Worm (Caenorhabditis elegans) whole organism, late embryonic: Measurements from ENCODE around the gene nspg-13.
A peak's percentile ranks its signal among the peaks of the same experiment; 100 is the strongest.

Experiments used
- C08G9.2 ChIP-seq: sonication (generic microtip); optimal IDR thresholded peaks from 2 replicates; lab custom pipeline; 2016; ENCODE audit warnings: mild to moderate bottlenecking, missing genetic modification characterization, moderate library complexity, missing compliant biosample characterization
- F13H6.1 ChIP-seq: sonication (generic microtip); optimal IDR thresholded peaks from 2 replicates; lab custom pipeline; 2016; ENCODE audit warnings: missing genetic modification characterization, missing compliant biosample characterization
- ceh-19 ChIP-seq: fragments of 200-800 bp; sonication (Bioruptor generic); optimal IDR thresholded peaks from 2 replicates; lab custom pipeline; 2018; ENCODE audit warnings: mild to moderate bottlenecking, missing genetic modification characterization, missing compliant biosample characterization
- ceh-2 ChIP-seq: sonication (generic microtip); optimal IDR thresholded peaks from 2 replicates; lab custom pipeline; 2016; ENCODE audit warnings: missing genotype, missing genetic modification characterization, missing compliant biosample characterization
- ceh-22 ChIP-seq: sonication (generic microtip); optimal IDR thresholded peaks from 2 replicates; lab custom pipeline; 2017; ENCODE audit warnings: missing biosample characterization, missing genetic modification characterization
- ceh-31 ChIP-seq: sonication (generic microtip); optimal IDR thresholded peaks from 2 replicates; lab custom pipeline; 2016; ENCODE audit warnings: missing genetic modification characterization, missing compliant biosample characterization
- ceh-34 ChIP-seq: sonication (generic microtip); optimal IDR thresholded peaks from 2 replicates; lab custom pipeline; 2016; ENCODE audit warnings: mild to moderate bottlenecking, missing genetic modification characterization, missing compliant biosample characterization
- ceh-45 ChIP-seq: fragments of 200-800 bp; sonication (Bioruptor generic); IDR thresholded peaks from 2 replicates; pipeline ENCODE4 v1.3.6; 2022; ENCODE audit warnings: missing genetic modification reagents, missing genetic modification characterization, missing compliant biosample characterization
- che-1 ChIP-seq: sonication (generic microtip); optimal IDR thresholded peaks from 2 replicates; lab custom pipeline; 2016; ENCODE audit warnings: mild to moderate bottlenecking, missing genetic modification characterization, missing compliant biosample characterization
- elt-2 ChIP-seq: sonication (generic microtip); optimal IDR thresholded peaks from 2 replicates; lab custom pipeline; 2016; ENCODE audit warnings: missing genetic modification reagents, missing genetic modification characterization, missing compliant biosample characterization
- elt-4 ChIP-seq: sonication (generic microtip); optimal IDR thresholded peaks from 2 replicates; lab custom pipeline; 2016; ENCODE audit warnings: missing genetic modification characterization, missing compliant biosample characterization
- ets-4 ChIP-seq: sonication (generic microtip); optimal IDR thresholded peaks from 2 replicates; lab custom pipeline; 2016; ENCODE audit warnings: missing genetic modification characterization, missing compliant biosample characterization
- eyg-1 ChIP-seq: sonication (generic microtip); optimal IDR thresholded peaks from 2 replicates; lab custom pipeline; 2016; ENCODE audit warnings: missing genotype, missing genetic modification characterization, missing compliant biosample characterization
- fkh-6 ChIP-seq: sonication (generic microtip); optimal IDR thresholded peaks from 2 replicates; lab custom pipeline; 2016; ENCODE audit warnings: missing genetic modification characterization, missing compliant biosample characterization
- gmeb-2 ChIP-seq: sonication (generic microtip); optimal IDR thresholded peaks from 2 replicates; lab custom pipeline; 2016; ENCODE audit warnings: missing genetic modification characterization, inconsistent platforms, missing compliant biosample characterization
- hlh-15 ChIP-seq: sonication (generic microtip); optimal IDR thresholded peaks from 2 replicates; lab custom pipeline; 2016; ENCODE audit warnings: missing genetic modification characterization, missing compliant biosample characterization
- hlh-30 ChIP-seq: sonication (generic microtip); optimal IDR thresholded peaks from 2 replicates; lab custom pipeline; 2017; ENCODE audit warnings: antibody characterized with exemption, missing genetic modification characterization, missing compliant biosample characterization; ENCODE audit not compliant: insufficient read depth
- hlh-6 ChIP-seq: sonication (generic microtip); optimal IDR thresholded peaks from 2 replicates; lab custom pipeline; 2016; ENCODE audit warnings: missing genotype, missing genetic modification characterization, missing compliant biosample characterization
- hlh-8 ChIP-seq: sonication (generic microtip); optimal IDR thresholded peaks from 2 replicates; lab custom pipeline; 2016; ENCODE audit warnings: missing genotype, missing genetic modification characterization, missing compliant biosample characterization
- lim-6 ChIP-seq: sonication (generic microtip); optimal IDR thresholded peaks from 2 replicates; lab custom pipeline; 2016; ENCODE audit warnings: missing genetic modification characterization, missing compliant biosample characterization
- madf-2 ChIP-seq: sonication (generic microtip); optimal IDR thresholded peaks from 2 replicates; lab custom pipeline; 2017; ENCODE audit warnings: missing genetic modification characterization, missing compliant biosample characterization
- mec-3 ChIP-seq: sonication (generic microtip); optimal IDR thresholded peaks from 2 replicates; lab custom pipeline; 2016; ENCODE audit warnings: borderline replicate concordance, missing genetic modification characterization, missing compliant biosample characterization
- nfya-1 ChIP-seq: sonication (generic microtip); optimal IDR thresholded peaks from 2 replicates; lab custom pipeline; 2017; ENCODE audit warnings: missing genetic modification characterization, mild to moderate bottlenecking, missing compliant biosample characterization, antibody characterized with exemption, moderate library complexity
- nhr-11 ChIP-seq: fragments of 150-350 bp; optimal IDR thresholded peaks from 2 replicates; lab custom pipeline; 2014; ENCODE audit warnings: missing biosample characterization, missing genetic modification characterization
- npax-4 ChIP-seq: sonication (generic microtip); optimal IDR thresholded peaks from 2 replicates; lab custom pipeline; 2016; ENCODE audit warnings: missing genetic modification characterization, missing compliant biosample characterization
- pat-9 ChIP-seq: fragments of 200-800 bp; sonication (Bioruptor generic); optimal IDR thresholded peaks from 2 replicates; lab custom pipeline; 2018; ENCODE audit warnings: mild to moderate bottlenecking, missing genetic modification characterization, moderate library complexity, missing compliant biosample characterization
- pros-1 ChIP-seq: fragments of 150-350 bp; optimal IDR thresholded peaks from 2 replicates; lab custom pipeline; 2014; ENCODE audit warnings: missing biosample characterization, missing genetic modification reagents, missing genetic modification characterization
- ref-2 ChIP-seq: sonication (generic microtip); optimal IDR thresholded peaks from 2 replicates; lab custom pipeline; 2016; ENCODE audit warnings: missing genetic modification characterization, missing compliant biosample characterization
- rnt-1 ChIP-seq: sonication (generic microtip); optimal IDR thresholded peaks from 2 replicates; lab custom pipeline; 2016; ENCODE audit warnings: missing genetic modification characterization, missing compliant biosample characterization
- sdc-2 ChIP-seq: sonication (generic microtip); optimal IDR thresholded peaks from 2 replicates; lab custom pipeline; 2016; ENCODE audit warnings: missing genotype, missing genetic modification characterization, missing compliant biosample characterization
- sox-2 ChIP-seq: fragments of 200-800 bp; sonication (Bioruptor generic); IDR thresholded peaks from 2 replicates; pipeline ENCODE4 v1.3.6; 2022; ENCODE audit warnings: missing genetic modification reagents, missing genetic modification characterization, missing compliant biosample characterization
- syd-9 ChIP-seq: sonication (generic microtip); optimal IDR thresholded peaks from 2 replicates; lab custom pipeline; 2016; ENCODE audit warnings: mild to moderate bottlenecking, missing genetic modification characterization, moderate library complexity, missing compliant biosample characterization
- tbx-2 ChIP-seq: sonication (generic microtip); optimal IDR thresholded peaks from 2 replicates; lab custom pipeline; 2016; ENCODE audit warnings: missing genetic modification characterization, missing compliant biosample characterization
- tbx-7 ChIP-seq: sonication (generic microtip); optimal IDR thresholded peaks from 2 replicates; lab custom pipeline; 2016; ENCODE audit warnings: missing genotype, missing genetic modification characterization, missing compliant biosample characterization
- ttx-3 ChIP-seq: sonication (generic microtip); optimal IDR thresholded peaks from 2 replicates; lab custom pipeline; 2016; ENCODE audit warnings: missing genetic modification reagents, missing genetic modification characterization, missing compliant biosample characterization
- unc-42 ChIP-seq: sonication (generic microtip); optimal IDR thresholded peaks from 2 replicates; lab custom pipeline; 2016; ENCODE audit warnings: missing genotype, missing genetic modification characterization, missing compliant biosample characterization
- unc-55 ChIP-seq: sonication (generic microtip); optimal IDR thresholded peaks from 2 replicates; lab custom pipeline; 2017; ENCODE audit warnings: missing biosample characterization, missing genetic modification reagents, missing genetic modification characterization
- zip-5 ChIP-seq: sonication (generic microtip); optimal IDR thresholded peaks from 2 replicates; lab custom pipeline; 2016; ENCODE audit warnings: missing genetic modification characterization, missing compliant biosample characterization

nspg-13 gene

DNA sequence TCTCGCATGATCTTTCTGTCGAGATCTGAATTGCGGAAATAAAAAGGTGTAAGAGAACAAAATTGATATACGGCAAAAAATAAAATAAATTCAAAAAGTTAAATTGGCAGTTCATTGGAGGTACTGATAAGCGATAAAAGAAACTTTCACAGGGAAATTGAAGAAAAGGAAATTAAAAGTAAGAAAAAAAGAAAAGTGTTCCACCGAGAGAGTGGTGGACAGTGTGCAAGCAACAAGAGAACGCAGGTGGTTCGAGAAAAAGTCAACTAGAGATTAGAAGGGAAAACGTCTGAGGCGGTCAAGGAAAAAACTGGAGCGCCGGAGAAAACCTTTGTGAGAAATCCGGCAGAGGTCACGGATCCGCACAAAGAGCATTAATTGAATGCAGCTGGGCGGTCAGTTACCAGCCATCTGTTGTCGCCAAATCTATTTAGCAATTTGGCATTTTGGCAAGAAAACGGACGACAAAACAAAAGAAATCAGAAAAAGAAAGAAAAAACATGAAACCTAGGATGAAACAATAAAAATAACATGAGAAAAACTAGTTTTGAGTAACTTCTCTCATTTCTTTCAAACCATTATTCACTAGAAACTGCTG is 11.5 kb upstream of the nspg-13 start, which contains the start of gene mtm-5:
mtm-5 (minus strand) TSS at position 27 of the 598 bp plus-strand sequence.
- TF ChIP-seq unc-42 (tag; lab: Kevin White, UChicago) (peak; percentile 33), ceh-19 (GFP tag; lab: Kevin White, UChicago) (no peak), eyg-1 (tag; lab: Kevin White, UChicago) (no peak), madf-2 (tag; lab: Kevin White, UChicago) (no peak), nfya-1 (tag; lab: Kevin White, UChicago) (no peak), C08G9.2 (tag; lab: Kevin White, UChicago) (no peak), ttx-3 (tag; lab: Kevin White, UChicago) (no peak), tbx-7 (tag; lab: Kevin White, UChicago) (no peak), sox-2 (peak; percentile 1; the same call in 1 of the 2 replicates), hlh-15 (tag; lab: Kevin White, UChicago) (no peak), F13H6.1 (tag; lab: Kevin White, UChicago) (no peak), ceh-45 (no peak), gmeb-2 (tag; lab: Kevin White, UChicago) (no peak), ceh-2 (no peak)

DNA sequence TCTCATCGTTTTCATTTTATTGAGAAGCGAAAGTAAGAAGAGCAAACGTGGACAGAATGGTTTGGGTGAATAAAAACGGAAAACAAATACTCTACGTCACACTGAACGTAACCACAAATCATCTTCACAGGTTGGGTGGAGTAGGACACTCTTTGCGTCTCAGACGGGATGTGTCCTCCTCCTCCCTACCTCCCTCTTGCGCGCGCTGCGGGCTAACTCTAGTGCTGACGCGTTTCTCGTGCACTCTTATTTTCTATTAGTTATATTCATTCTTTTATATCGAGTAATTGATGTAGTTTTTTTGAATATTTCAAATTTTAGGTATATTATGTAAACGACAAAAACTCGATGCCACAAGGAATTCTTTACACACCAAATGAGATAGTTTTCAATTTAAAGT is 11.0 kb upstream of the nspg-13 start, which contains the start of gene Y34B4A.7:
Y34B4A.7 (plus strand) TSS at position 297 of the 400 bp plus-strand sequence.
- TF ChIP-seq lim-6 (no peak), ref-2 (tag; lab: Kevin White, UChicago) (peak; percentile 6), fkh-6 (tag; lab: Kevin White, UChicago) (no peak), ceh-22 (tag; lab: Kevin White, UChicago) (no peak), nhr-11 (tag; lab: Kevin White, UChicago) (no peak), hlh-6 (tag; lab: Kevin White, UChicago) (no peak), ceh-2 (no peak), ceh-34 (tag; lab: Kevin White, UChicago) (peak; percentile 23), unc-42 (tag; lab: Kevin White, UChicago) (peak; percentile 32), ttx-3 (tag; lab: Kevin White, UChicago) (peak; percentile 18), hlh-8 (tag; lab: Kevin White, UChicago) (no peak), elt-4 (no peak), che-1 (tag; lab: Kevin White, UChicago) (no peak), unc-55 (GFP tag; lab: Kevin White, UChicago) (peak; percentile 60), tbx-2 (tag; lab: Kevin White, UChicago) (peak; percentile 39), F13H6.1 (tag; lab: Kevin White, UChicago) (no peak), elt-2 (tag; lab: Kevin White, UChicago) (peak; percentile 52), zip-5 (tag; lab: Kevin White, UChicago) (no peak), tbx-7 (tag; lab: Kevin White, UChicago) (no peak), nfya-1 (tag; lab: Kevin White, UChicago) (peak; percentile 53), sdc-2 (peak; percentile 37), rnt-1 (tag; lab: Kevin White, UChicago) (peak; percentile 39), ceh-31 (peak; percentile 3), mec-3 (tag; lab: Kevin White, UChicago) (no peak)

ce11 chrX:5248754-5249153 is 6.2 kb upstream of the nspg-13 start:
- TF ChIP-seq pros-1 (no peak), zip-5 (tag; lab: Kevin White, UChicago) (no peak), ets-4 (tag; lab: Kevin White, UChicago) (no peak), hlh-30 (tag; lab: Kevin White, UChicago) (no peak), sox-2 (no peak), unc-55 (GFP tag; lab: Kevin White, UChicago) (no peak), pat-9 (tag; lab: Kevin White, UChicago) (no peak), ceh-19 (GFP tag; lab: Kevin White, UChicago) (no peak), che-1 (tag; lab: Kevin White, UChicago) (no peak), npax-4 (tag; lab: Kevin White, UChicago) (no peak), syd-9 (no peak)
